Worm (Caenorhabditis elegans) whole organism, late embryonic: Measurements from ENCODE around the gene ocr-4.

ENCODE experiments used
- ceh-24 ChIP-seq: sonication (generic microtip); optimal IDR thresholded peaks from 2 replicates; lab custom pipeline; 2016; ENCODE audit warnings: mild to moderate bottlenecking, missing genetic modification characterization, missing compliant biosample characterization
- dmd-4 ChIP-seq: sonication (generic microtip); optimal IDR thresholded peaks from 2 replicates; lab custom pipeline; 2016; ENCODE audit warnings: borderline replicate concordance, missing genetic modification characterization, missing compliant biosample characterization
- fkh-6 ChIP-seq: sonication (generic microtip); optimal IDR thresholded peaks from 2 replicates; lab custom pipeline; 2016; ENCODE audit warnings: missing genetic modification characterization, missing compliant biosample characterization
- nfya-1 ChIP-seq: sonication (generic microtip); optimal IDR thresholded peaks from 2 replicates; lab custom pipeline; 2017; ENCODE audit warnings: missing genetic modification characterization, mild to moderate bottlenecking, missing compliant biosample characterization, antibody characterized with exemption, moderate library complexity
- pat-9 ChIP-seq: fragments of 200-800 bp; sonication (Bioruptor generic); optimal IDR thresholded peaks from 2 replicates; lab custom pipeline; 2018; ENCODE audit warnings: mild to moderate bottlenecking, missing genetic modification characterization, moderate library complexity, missing compliant biosample characterization
- pha-4 ChIP-seq: fragments of 150-350 bp; optimal IDR thresholded peaks from 2 replicates; lab custom pipeline; 2018; ENCODE audit warnings: missing biosample characterization, missing genetic modification reagents, missing genetic modification characterization
- pros-1 ChIP-seq: fragments of 150-350 bp; optimal IDR thresholded peaks from 2 replicates; lab custom pipeline; 2014; ENCODE audit warnings: missing biosample characterization, missing genetic modification reagents, missing genetic modification characterization
- ref-2 ChIP-seq: sonication (generic microtip); optimal IDR thresholded peaks from 2 replicates; lab custom pipeline; 2016; ENCODE audit warnings: missing genetic modification characterization, missing compliant biosample characterization
- rnt-1 ChIP-seq: sonication (generic microtip); optimal IDR thresholded peaks from 2 replicates; lab custom pipeline; 2016; ENCODE audit warnings: missing genetic modification characterization, missing compliant biosample characterization
- ttx-3 ChIP-seq: sonication (generic microtip); optimal IDR thresholded peaks from 2 replicates; lab custom pipeline; 2016; ENCODE audit warnings: missing genetic modification reagents, missing genetic modification characterization, missing compliant biosample characterization

DNA sequence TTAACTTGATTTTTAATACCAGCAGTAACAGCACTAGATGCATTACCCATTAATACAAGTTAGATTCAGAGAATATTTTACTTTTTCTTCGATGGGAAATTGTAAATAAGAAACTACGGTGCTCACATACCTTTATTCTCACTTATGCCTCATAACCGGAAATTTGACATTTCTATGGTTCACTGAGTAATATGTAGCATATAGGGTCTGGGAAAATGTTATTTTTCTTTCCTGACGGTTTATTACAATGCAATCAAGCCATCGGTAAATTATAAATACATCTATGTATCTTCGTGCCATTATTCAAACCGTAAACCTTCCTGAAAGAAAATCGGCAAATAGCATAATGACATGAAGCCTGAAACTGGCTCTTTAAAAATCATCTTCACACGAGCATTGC, at the start of gene ocr-4:
- TF ChIP-seq ref-2 (tag; lab: Kevin White, UChicago) = no peak
- no peak for TF ChIP-seq pros-1 (tag; lab: Kevin White, UChicago)
- TF ChIP-seq pha-4 (tag; lab: Kevin White, UChicago) = no peak
- TF ChIP-seq rnt-1 = no peak
- TF ChIP-seq pat-9 (tag; lab: Kevin White, UChicago) = no peak
- TF ChIP-seq ceh-24 = no peak
- TF ChIP-seq ttx-3 (tag; lab: Kevin White, UChicago) = no peak
- no peak for TF ChIP-seq dmd-4 (tag; lab: Kevin White, UChicago)
- TF ChIP-seq fkh-6 (tag; lab: Kevin White, UChicago) = no peak
- no peak for TF ChIP-seq nfya-1 (tag; lab: Kevin White, UChicago)
